Fruit fly (Drosophila melanogaster) whole organism, prepupa: ENCODE measurements around the gene Alp5.

Experiments used
- CG1621 ChIP-seq: fragments of 200-800 bp; sonication (Bioruptor generic); optimal IDR thresholded peaks from 3 replicates; lab custom pipeline; 2018; ENCODE audit warnings: missing biosample characterization, mild to moderate bottlenecking, missing genetic modification characterization
- CG8632 ChIP-seq: fragments of 200-800 bp; sonication (Bioruptor generic); optimal IDR thresholded peaks from 3 replicates; lab custom pipeline; 2016; ENCODE audit warnings: missing biosample characterization, missing genetic modification characterization
- Hr39 ChIP-seq: fragments of 200-800 bp; sonication (Bioruptor generic); optimal IDR thresholded peaks from 2 replicates; lab custom pipeline; 2016; ENCODE audit warnings: missing biosample characterization, missing genetic modification characterization
- Lpt ChIP-seq: fragments of 200-800 bp; sonication (Bioruptor generic); optimal IDR thresholded peaks from 3 replicates; lab custom pipeline; 2016; ENCODE audit warnings: missing biosample characterization, missing genetic modification characterization
- OdsH ChIP-seq: fragments of 200-800 bp; sonication (Bioruptor generic); optimal IDR thresholded peaks from 3 replicates; lab custom pipeline; 2016; ENCODE audit warnings: missing biosample characterization, missing genetic modification characterization
- dsx ChIP-seq: fragments of 200-800 bp; optimal IDR thresholded peaks from 3 replicates; lab custom pipeline; 2019; ENCODE audit warnings: missing biosample characterization, mild to moderate bottlenecking, missing genetic modification characterization, moderate library complexity; ENCODE audit not compliant: poor library complexity, severe bottlenecking
- spab ChIP-seq: fragments of 200-800 bp; sonication (Bioruptor generic); optimal IDR thresholded peaks from 2 replicates; lab custom pipeline; 2017; ENCODE audit warnings: missing biosample characterization, mild to moderate bottlenecking, missing genetic modification characterization, missing genetic modification reagents

dm6 chr3R:20984087-20984486 is 22.7 kb downstream of the Alp5 start:
- TF ChIP-seq OdsH (GFP tag; lab: Kevin White, UChicago): no peak
- no peak for TF ChIP-seq Hr39 (GFP tag; lab: Kevin White, UChicago)
- TF ChIP-seq dsx (GFP tag; lab: Kevin White, UChicago): no peak
- TF ChIP-seq Lpt (GFP tag; lab: Kevin White, UChicago): no peak
- no peak for TF ChIP-seq CG8632 (GFP tag; lab: Kevin White, UChicago)
- TF ChIP-seq CG1621 (tag; lab: Kevin White, UChicago): no peak
- TF ChIP-seq spab (GFP tag; lab: Kevin White, UChicago): no peak
